Worm (Caenorhabditis elegans) whole organism, midembryonic: Measurements from ENCODE around the gene col-75.
A peak's percentile ranks its signal among the peaks of the same experiment; 100 is the strongest.

Experiments
- T22C8.4 ChIP-seq: fragments of 200-800 bp; sonication (Bioruptor generic); IDR thresholded peaks from 2 replicates; pipeline ENCODE4 v1.3.6; 2022; ENCODE audit warnings: missing genetic modification characterization, missing compliant biosample characterization
- cog-1 ChIP-seq: sonication (generic microtip); optimal IDR thresholded peaks from 2 replicates; lab custom pipeline; 2016; ENCODE audit warnings: missing genetic modification characterization, missing compliant biosample characterization
- flt-1 ChIP-seq: fragments of 200-800 bp; sonication (Bioruptor generic); IDR thresholded peaks from 2 replicates; pipeline ENCODE4 v1.3.6; 2022; ENCODE audit warnings: missing genetic modification characterization, missing compliant biosample characterization
- klf-2 ChIP-seq: fragments of 200-800 bp; sonication (Bioruptor generic); conservative IDR thresholded peaks from 2 replicates; pipeline ENCODE4 v1.3.6; 2022; ENCODE audit warnings: missing genetic modification reagents, missing genetic modification characterization, missing compliant biosample characterization
- med-1 ChIP-seq: sonication (generic microtip); optimal IDR thresholded peaks from 2 replicates; lab custom pipeline; 2017; ENCODE audit warnings: missing genetic modification characterization, mild to moderate bottlenecking, missing compliant biosample characterization, antibody characterized with exemption, missing genetic modification reagents; ENCODE audit not compliant: insufficient read depth
- ref-1 ChIP-seq: fragments of 200-800 bp; sonication (Bioruptor generic); conservative IDR thresholded peaks from 2 replicates; pipeline ENCODE4 v1.3.6; 2022; ENCODE audit warnings: missing genetic modification reagents, missing genetic modification characterization, missing compliant biosample characterization
- tab-1 ChIP-seq: fragments of 200-800 bp; sonication (Bioruptor generic); IDR thresholded peaks from 2 replicates; pipeline ENCODE4 v1.3.6; 2022; ENCODE audit warnings: missing genetic modification characterization, missing compliant biosample characterization
- ztf-23 ChIP-seq: fragments of 200-800 bp; sonication (Bioruptor generic); IDR thresholded peaks from 2 replicates; pipeline ENCODE4 v1.3.6; 2022; ENCODE audit warnings: missing genetic modification reagents, missing genetic modification characterization, missing compliant biosample characterization
- ztf-29 ChIP-seq: fragments of 200-800 bp; sonication (Bioruptor generic); IDR thresholded peaks from 2 replicates; pipeline ENCODE4 v1.3.6; 2022; ENCODE audit warnings: missing genetic modification reagents, missing genetic modification characterization, missing compliant biosample characterization

The col-75 gene

ce11 chrII:6425993-6426392, at the start of gene col-75:
Gene col-75, plus strand, starts transcription at chrII:6426293.
- no peak for TF ChIP-seq T22C8.4 (GFP tag; lab: Robert Waterston, UW)
- no peak for TF ChIP-seq tab-1 (GFP tag; lab: Robert Waterston, UW)
- no peak for TF ChIP-seq ztf-29 (GFP tag; lab: Robert Waterston, UW)
- no peak for TF ChIP-seq klf-2 (GFP tag; lab: Robert Waterston, UW)
- TF ChIP-seq ztf-23 (GFP tag; lab: Robert Waterston, UW), result no peak
- TF ChIP-seq ref-1 (GFP tag; lab: Robert Waterston, UW), result no peak
- no peak for TF ChIP-seq flt-1 (GFP tag; lab: Robert Waterston, UW)
- no peak for TF ChIP-seq cog-1 (tag; lab: Kevin White, UChicago)
- no peak for TF ChIP-seq med-1 (GFP tag; lab: Kevin White, UChicago)

DNA sequence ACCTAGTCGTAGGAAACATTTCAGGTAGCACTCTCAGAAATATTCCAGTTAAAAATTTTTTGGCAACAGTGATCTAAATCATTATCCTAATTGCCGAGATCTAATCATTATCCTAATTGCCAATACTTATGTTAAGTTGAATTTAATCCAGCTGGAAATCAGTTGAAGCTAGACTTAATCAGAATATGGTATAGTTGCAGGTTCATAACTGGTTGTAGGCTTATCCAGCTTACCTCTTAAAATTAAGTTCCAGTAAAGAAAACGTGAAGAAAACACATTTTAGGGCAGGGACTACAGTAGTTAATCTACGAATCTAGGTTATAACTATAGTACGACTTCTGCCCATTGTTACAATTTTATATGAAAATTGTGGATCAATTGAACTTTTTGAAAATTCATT, 49.4 kb upstream of the col-75 start:
- no peak for TF ChIP-seq klf-2 (GFP tag; lab: Robert Waterston, UW)

DNA sequence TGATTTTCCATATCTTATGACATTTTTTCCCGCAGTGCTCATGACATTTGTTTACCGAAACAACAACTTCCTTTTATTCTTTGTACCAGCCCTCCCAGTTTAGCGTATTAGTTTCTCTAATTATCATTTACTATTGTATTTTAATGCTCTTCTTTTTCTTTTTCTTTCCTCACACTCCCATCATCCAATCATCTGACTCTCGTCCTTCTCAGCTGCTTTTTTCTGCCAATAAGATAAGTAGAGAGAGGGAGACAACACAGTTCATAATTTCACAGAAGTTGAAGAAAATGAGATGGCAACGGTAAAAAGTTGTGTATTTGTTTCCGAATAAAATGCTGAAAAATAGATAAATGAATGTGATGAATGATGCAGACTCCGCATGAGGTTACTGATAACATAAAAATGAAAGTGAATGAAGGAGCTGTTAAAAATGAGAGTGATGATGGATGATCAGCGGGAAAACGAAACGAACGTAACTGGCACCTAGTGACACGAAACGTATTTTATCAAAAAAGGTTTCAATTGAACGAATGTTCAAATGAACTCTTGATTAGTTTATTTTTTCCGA, 48.6 kb upstream of the col-75 start:
- no peak for TF ChIP-seq klf-2 (GFP tag; lab: Robert Waterston, UW)
- no peak for TF ChIP-seq med-1 (GFP tag; lab: Kevin White, UChicago)
- TF ChIP-seq cog-1 (tag; lab: Kevin White, UChicago), result no peak
- no peak for TF ChIP-seq ztf-23 (GFP tag; lab: Robert Waterston, UW)
- no peak for TF ChIP-seq ref-1 (GFP tag; lab: Robert Waterston, UW)
- no peak for TF ChIP-seq T22C8.4 (GFP tag; lab: Robert Waterston, UW)

DNA sequence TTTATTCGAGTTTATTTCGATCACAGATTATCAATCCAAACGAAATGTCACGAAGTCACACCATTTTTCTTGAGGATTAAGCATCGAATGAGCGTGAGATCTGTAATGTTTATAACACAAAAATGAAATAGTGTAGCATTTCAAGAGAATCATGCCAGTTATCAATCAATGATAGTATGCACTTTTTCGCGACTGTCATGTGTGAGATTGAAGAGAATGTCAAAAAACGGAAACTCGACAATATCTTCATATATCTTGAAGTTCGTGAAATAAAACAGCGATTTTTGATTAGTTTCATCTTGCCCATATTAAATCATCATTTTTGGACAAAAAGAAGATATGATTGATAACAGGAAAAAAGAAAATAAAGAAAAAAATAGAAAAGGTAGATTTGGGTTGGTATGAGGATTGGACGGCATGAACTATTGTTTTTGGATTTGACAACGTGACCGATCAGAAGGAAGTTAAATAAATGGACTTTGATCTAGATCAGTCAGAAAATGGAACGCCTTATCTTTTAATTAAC, 47.0 kb upstream of the col-75 start:
- no peak for TF ChIP-seq klf-2 (GFP tag; lab: Robert Waterston, UW)
- TF ChIP-seq flt-1 (GFP tag; lab: Robert Waterston, UW), result no peak
- no peak for TF ChIP-seq T22C8.4 (GFP tag; lab: Robert Waterston, UW)
- TF ChIP-seq tab-1 (GFP tag; lab: Robert Waterston, UW), result no peak
- TF ChIP-seq ztf-23 (GFP tag; lab: Robert Waterston, UW), result no peak
- no peak for TF ChIP-seq med-1 (GFP tag; lab: Kevin White, UChicago)
- no peak for TF ChIP-seq ref-1 (GFP tag; lab: Robert Waterston, UW)
- TF ChIP-seq ztf-29 (GFP tag; lab: Robert Waterston, UW), result no peak
- no peak for TF ChIP-seq cog-1 (tag; lab: Kevin White, UChicago)

DNA sequence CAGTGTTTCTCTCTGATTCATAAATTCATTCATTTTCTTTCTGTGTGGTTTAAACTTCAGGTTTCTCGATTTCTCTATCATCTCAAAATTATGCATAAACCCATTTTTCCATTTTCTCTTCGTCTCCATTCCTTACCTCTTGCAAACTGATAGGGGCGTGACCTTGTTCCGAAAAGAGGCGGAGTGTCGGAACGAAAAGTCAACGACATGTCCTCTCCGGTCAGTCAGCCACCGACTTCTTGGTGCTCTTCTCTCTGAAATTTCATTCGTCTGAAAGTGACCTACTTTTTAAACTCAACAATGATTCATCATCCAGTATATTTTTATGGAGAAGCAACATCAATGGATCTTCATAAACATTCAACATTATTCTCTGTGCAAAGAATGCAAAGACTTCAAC, 45.2 kb upstream of the col-75 start, which contains the start of gene F58F12.12:
F58F12.12 (plus strand) TSS at position 301 of the 400 bp plus-strand sequence.
- no peak for TF ChIP-seq ztf-23 (GFP tag; lab: Robert Waterston, UW)
- TF ChIP-seq med-1 (GFP tag; lab: Kevin White, UChicago), result no peak
- no peak for TF ChIP-seq ztf-29 (GFP tag; lab: Robert Waterston, UW)
- no peak for TF ChIP-seq klf-2 (GFP tag; lab: Robert Waterston, UW)
- TF ChIP-seq cog-1 (tag; lab: Kevin White, UChicago), result no peak
- TF ChIP-seq flt-1 (GFP tag; lab: Robert Waterston, UW), result no peak
- no peak for TF ChIP-seq T22C8.4 (GFP tag; lab: Robert Waterston, UW)

DNA sequence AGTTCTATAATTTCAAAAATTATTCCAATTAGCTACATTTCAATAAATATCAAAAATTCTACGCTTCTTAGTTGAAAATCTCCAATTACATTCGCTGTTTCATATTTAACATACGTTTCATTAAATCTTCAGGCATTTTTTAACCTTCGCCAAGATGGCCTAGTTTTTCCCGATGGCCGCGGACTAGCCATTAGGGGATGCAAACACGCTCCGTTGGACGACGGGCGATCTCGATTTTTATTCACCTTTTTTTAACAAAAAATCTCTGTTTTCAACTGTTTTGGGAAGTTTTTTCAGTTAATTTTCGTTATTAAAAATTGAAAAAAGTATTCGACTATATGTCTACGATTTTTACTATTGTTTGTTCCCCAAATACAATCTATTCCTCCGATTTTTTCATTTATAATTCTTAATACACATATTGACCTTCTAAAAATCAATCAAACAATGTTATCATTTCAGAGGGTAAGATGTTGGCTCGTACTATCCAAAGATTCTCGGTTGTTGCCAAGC, 42.9 kb upstream of the col-75 start, which contains the start of gene F58F12.1:
F58F12.1 (plus strand) TSS at position 463 of the 513 bp plus-strand sequence.
- TF ChIP-seq cog-1 (tag; lab: Kevin White, UChicago) (no peak), med-1 (GFP tag; lab: Kevin White, UChicago) (no peak), ztf-29 (GFP tag; lab: Robert Waterston, UW) (no peak), flt-1 (GFP tag; lab: Robert Waterston, UW) (peak; percentile 47; the same call in 1 of the 2 replicates), klf-2 (GFP tag; lab: Robert Waterston, UW) (no peak), ztf-23 (GFP tag; lab: Robert Waterston, UW) (no peak), tab-1 (GFP tag; lab: Robert Waterston, UW) (no peak), T22C8.4 (GFP tag; lab: Robert Waterston, UW) (no peak), ref-1 (GFP tag; lab: Robert Waterston, UW) (no peak)

- no peak for TF ChIP-seq med-1 (GFP tag; lab: Kevin White, UChicago)
Measured at ce11 chrII:6386467-6386866, 39.6 kb upstream of the col-75 start, which contains the start of gene F58F12.4. Gene F58F12.4, plus strand, starts transcription at chrII:6386767.

DNA sequence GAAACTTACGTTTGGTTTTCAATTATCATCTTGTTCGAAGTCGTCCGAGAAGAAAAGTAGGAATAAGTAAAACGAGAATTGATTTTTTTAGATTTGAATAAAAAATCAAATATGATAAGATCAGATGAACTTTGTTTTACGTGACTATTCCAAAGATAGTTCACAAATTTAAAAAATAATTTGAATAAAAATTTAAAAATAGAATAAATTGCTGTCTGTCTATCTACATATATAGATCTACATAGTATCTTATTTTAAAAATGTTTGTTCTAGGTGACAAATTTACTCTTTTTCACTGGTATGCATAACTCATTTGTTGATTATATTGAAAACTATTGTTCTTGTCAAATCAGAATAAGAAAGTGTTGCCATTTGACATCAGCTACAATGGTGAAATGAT, 38.2 kb upstream of the col-75 start, which contains the start of gene F58F12.2:
F58F12.2 (minus strand) TSS at position 101 of the 400 bp plus-strand sequence.
- no peak for TF ChIP-seq ztf-23 (GFP tag; lab: Robert Waterston, UW)
- no peak for TF ChIP-seq klf-2 (GFP tag; lab: Robert Waterston, UW)
- TF ChIP-seq flt-1 (GFP tag; lab: Robert Waterston, UW), result no peak
- no peak for TF ChIP-seq ztf-29 (GFP tag; lab: Robert Waterston, UW)
- no peak for TF ChIP-seq T22C8.4 (GFP tag; lab: Robert Waterston, UW)
- no peak for TF ChIP-seq tab-1 (GFP tag; lab: Robert Waterston, UW)
- TF ChIP-seq ref-1 (GFP tag; lab: Robert Waterston, UW), result no peak
- TF ChIP-seq cog-1 (tag; lab: Kevin White, UChicago), result no peak
- TF ChIP-seq med-1 (GFP tag; lab: Kevin White, UChicago), result no peak

- TF ChIP-seq med-1 (GFP tag; lab: Kevin White, UChicago) (no peak), klf-2 (GFP tag; lab: Robert Waterston, UW) (no peak), flt-1 (GFP tag; lab: Robert Waterston, UW) (no peak), T22C8.4 (GFP tag; lab: Robert Waterston, UW) (no peak), ztf-23 (GFP tag; lab: Robert Waterston, UW) (no peak), ref-1 (GFP tag; lab: Robert Waterston, UW) (no peak), ztf-29 (GFP tag; lab: Robert Waterston, UW) (no peak), cog-1 (tag; lab: Kevin White, UChicago) (no peak), tab-1 (GFP tag; lab: Robert Waterston, UW) (no peak)
Measured at ce11 chrII:6391195-6391594, 34.9 kb upstream of the col-75 start, which contains the start of gene F58F12.3. Gene F58F12.3, minus strand, starts transcription at chrII:6391295.
